Worm (Caenorhabditis elegans) whole organism, L4/young adult: ENCODE data around the gene sri-66.

Experiments
- W03F9.2 ChIP-seq: fragments of 150-350 bp; optimal IDR thresholded peaks from 2 replicates; lab custom pipeline; 2014; ENCODE audit warnings: missing biosample characterization, missing genetic modification characterization
- dao-5 ChIP-seq: sonication (generic microtip); optimal IDR thresholded peaks from 2 replicates; lab custom pipeline; 2016; ENCODE audit warnings: missing genotype, missing genetic modification characterization, moderate library complexity, missing compliant biosample characterization
- him-1 ChIP-seq: sonication (generic microtip); optimal IDR thresholded peaks from 2 replicates; lab custom pipeline; 2016; ENCODE audit warnings: missing genotype, missing genetic modification reagents, missing genetic modification characterization, missing compliant biosample characterization

- TF ChIP-seq dao-5, result no peak
- no peak for TF ChIP-seq W03F9.2
- TF ChIP-seq him-1 (tag; lab: Kevin White, UChicago), result no peak
Observed at ce11 chrV:17066634-17067033, 6.5 kb downstream of the sri-66 start.
